Fruit fly (Drosophila melanogaster) whole organism, embryonic: ENCODE data around the gene PhKgamma.
A peak's percentile ranks its signal among the peaks of the same experiment; 100 is the strongest.

Experiments used
- Adf1 ChIP-seq: fragments of 200-800 bp; sonication (Bioruptor generic); IDR thresholded peaks from 2 replicates; pipeline ENCODE4 v1.3.6; 2022; ENCODE audit warnings: missing biosample characterization, missing genetic modification characterization
- B-H1 ChIP-seq: fragments of 200-800 bp; sonication (Bioruptor generic); IDR thresholded peaks from 3 replicates; pipeline ENCODE4 v1.3.6; 2022; ENCODE audit warnings: missing biosample characterization, missing genetic modification characterization
- CG10321 ChIP-seq: fragments of 200-800 bp; sonication (Bioruptor generic); IDR thresholded peaks from 2 replicates; pipeline ENCODE4 v1.3.6; 2022; ENCODE audit warnings: missing biosample characterization, missing genetic modification characterization
- CG10543 ChIP-seq: fragments of 200-800 bp; sonication (Bioruptor generic); optimal IDR thresholded peaks from 3 replicates; lab custom pipeline; 2017; ENCODE audit warnings: missing biosample characterization, mild to moderate bottlenecking, missing genetic modification characterization, moderate library complexity
- CG11456 ChIP-seq: fragments of 200-800 bp; sonication (Bioruptor generic); IDR thresholded peaks from 3 replicates; pipeline ENCODE4 v1.3.6; 2022; ENCODE audit warnings: missing biosample characterization, missing genetic modification characterization
- CG12155 ChIP-seq: fragments of 200-800 bp; sonication (Bioruptor generic); optimal IDR thresholded peaks from 3 replicates; lab custom pipeline; 2016; ENCODE audit warnings: missing biosample characterization, missing genetic modification characterization
- CG1602 ChIP-seq: fragments of 200-800 bp; sonication (Bioruptor generic); optimal IDR thresholded peaks from 3 replicates; lab custom pipeline; 2016; ENCODE audit warnings: missing biosample characterization, missing genetic modification characterization
- CG1647 ChIP-seq: fragments of 200-800 bp; sonication (Bioruptor generic); optimal IDR thresholded peaks from 3 replicates; lab custom pipeline; 2016; ENCODE audit warnings: missing biosample characterization, missing genetic modification characterization
- CG16813 ChIP-seq: fragments of 200-800 bp; sonication (Bioruptor generic); IDR thresholded peaks from 3 replicates; pipeline ENCODE4 v1.3.6; 2022; ENCODE audit warnings: missing biosample characterization, missing genetic modification characterization; ENCODE audit not compliant: partially characterized antibody
- CG17361 ChIP-seq: fragments of 200-800 bp; sonication (Bioruptor generic); IDR thresholded peaks from 3 replicates; pipeline ENCODE4 v1.3.6; 2022; ENCODE audit warnings: missing biosample characterization, missing genetic modification characterization
- CG17385 ChIP-seq: fragments of 200-800 bp; sonication (Bioruptor generic); optimal IDR thresholded peaks from 3 replicates; lab custom pipeline; 2018; ENCODE audit warnings: missing biosample characterization, mild to moderate bottlenecking, missing genetic modification characterization
- CG2116 ChIP-seq: fragments of 200-800 bp; sonication (Bioruptor generic); optimal IDR thresholded peaks from 3 replicates; lab custom pipeline; 2018; ENCODE audit warnings: missing biosample characterization, mild to moderate bottlenecking, missing genetic modification characterization
- CG2678 ChIP-seq: fragments of 200-800 bp; sonication (Bioruptor generic); optimal IDR thresholded peaks from 3 replicates; lab custom pipeline; 2019; ENCODE audit warnings: missing biosample characterization, mild to moderate bottlenecking, missing genetic modification characterization, moderate library complexity
- CG32767 ChIP-seq: fragments of 200-800 bp; sonication (Bioruptor generic); IDR thresholded peaks from 2 replicates; pipeline ENCODE4 v1.3.6; 2022; ENCODE audit warnings: missing biosample characterization, missing genetic modification characterization
- CG32772 ChIP-seq: fragments of 200-800 bp; sonication (Bioruptor generic); IDR thresholded peaks from 2 replicates; pipeline ENCODE4 v1.3.6; 2022; ENCODE audit warnings: missing biosample characterization, missing genetic modification characterization
- CG33557 ChIP-seq: fragments of 200-800 bp; sonication (Bioruptor generic); optimal IDR thresholded peaks from 2 replicates; lab custom pipeline; 2019; ENCODE audit warnings: missing biosample characterization, mild to moderate bottlenecking, missing genetic modification characterization, moderate library complexity
- CG34422 ChIP-seq: fragments of 200-800 bp; sonication (Bioruptor generic); IDR thresholded peaks from 3 replicates; pipeline ENCODE4 v1.3.6; 2022; ENCODE audit warnings: missing biosample characterization, missing genetic modification characterization
- CG4730 ChIP-seq: fragments of 200-800 bp; sonication (Bioruptor generic); IDR thresholded peaks from 2 replicates; pipeline ENCODE4 v1.3.6; 2022; ENCODE audit warnings: missing biosample characterization, missing genetic modification characterization
- CG6813 ChIP-seq: fragments of 200-800 bp; sonication (Bioruptor generic); optimal IDR thresholded peaks from 2 replicates; lab custom pipeline; 2017; ENCODE audit warnings: missing biosample characterization, missing genetic modification characterization, mild to moderate bottlenecking, moderate library complexity, missing genetic modification reagents
- CG7928 ChIP-seq: fragments of 200-800 bp; sonication (Bioruptor generic); optimal IDR thresholded peaks from 2 replicates; lab custom pipeline; 2017; ENCODE audit warnings: missing biosample characterization, mild to moderate bottlenecking, missing genetic modification characterization
- CG9876 ChIP-seq: fragments of 200-800 bp; sonication (Bioruptor generic); optimal IDR thresholded peaks from 2 replicates; lab custom pipeline; 2016; ENCODE audit warnings: missing biosample characterization, missing genetic modification characterization
- Chrac-16 ChIP-seq: fragments of 200-800 bp; sonication (Bioruptor generic); optimal IDR thresholded peaks from 3 replicates; lab custom pipeline; 2016; ENCODE audit warnings: missing biosample characterization, missing genetic modification characterization
- CrebB ChIP-seq: fragments of 200-800 bp; sonication (Bioruptor generic); optimal IDR thresholded peaks from 3 replicates; lab custom pipeline; 2018; ENCODE audit warnings: missing biosample characterization, mild to moderate bottlenecking, missing genetic modification characterization
- Drgx ChIP-seq: fragments of 200-800 bp; sonication (Bioruptor generic); IDR thresholded peaks from 2 replicates; pipeline ENCODE4 v1.3.6; 2022; ENCODE audit warnings: missing biosample characterization, missing genetic modification characterization
- Eip74EF ChIP-seq, 2 experiments: fragments of 200-800 bp in 1 of 2; fragments of >200 bp in 1 of 2; sonication (Bioruptor generic) in 1 of 2; optimal IDR thresholded peaks; 2 replicates each; lab custom pipeline; 2017 to 2019; ENCODE audit warnings: missing biosample characterization in 2 of 2, missing genetic modification characterization in 2 of 2, mild to moderate bottlenecking in 1 of 2, moderate library complexity in 1 of 2
- Hr39 ChIP-seq: fragments of >200 bp; optimal IDR thresholded peaks from 2 replicates; lab custom pipeline; 2017
- Hr78 ChIP-seq, 2 experiments: fragments of 200-800 bp in 1 of 2; fragments of >200 bp in 1 of 2; sonication (Bioruptor generic) in 1 of 2; optimal IDR thresholded peaks; 2 replicates each; lab custom pipeline; 2017 to 2019; ENCODE audit warnings: missing biosample characterization in 2 of 2, missing genetic modification characterization in 2 of 2, mild to moderate bottlenecking in 1 of 2, moderate library complexity in 1 of 2
- MBD-R2 ChIP-seq: fragments of 200-800 bp; sonication (Bioruptor generic); IDR thresholded peaks from 2 replicates; pipeline ENCODE4 v1.3.6; 2022; ENCODE audit warnings: missing biosample characterization, missing genetic modification characterization
- Oaz ChIP-seq: fragments of 200-800 bp; sonication (Bioruptor generic); IDR thresholded peaks from 2 replicates; pipeline ENCODE4 v1.3.6; 2022; ENCODE audit warnings: missing biosample characterization, missing genetic modification characterization
- Oli ChIP-seq: fragments of 200-800 bp; sonication (Bioruptor generic); optimal IDR thresholded peaks from 2 replicates; lab custom pipeline; 2018; ENCODE audit warnings: missing biosample characterization, mild to moderate bottlenecking, missing genetic modification characterization, moderate library complexity
- Pdp1 ChIP-seq, 2 experiments: fragments of 200-800 bp; sonication (Bioruptor generic); optimal IDR thresholded peaks; 3 replicates each; lab custom pipeline; 2016; ENCODE audit warnings: missing biosample characterization in 2 of 2, missing genetic modification characterization in 2 of 2, mild to moderate bottlenecking in 1 of 2, moderate library complexity in 1 of 2
- Trl ChIP-seq, 3 experiments: fragments of >200 bp in 2 of 3; fragments of 200-800 bp in 1 of 3; sonication (Bioruptor generic) in 1 of 3; optimal IDR thresholded peaks; 2 replicates in 1 of 3; 3 replicates in 2 of 3; lab custom pipeline; 2016 to 2017; ENCODE audit warnings: missing biosample characterization in 1 of 3, missing genetic modification characterization in 1 of 3
- chm ChIP-seq: fragments of 200-800 bp; sonication (Bioruptor generic); IDR thresholded peaks from 2 replicates; pipeline ENCODE4 v1.3.6; 2022; ENCODE audit warnings: missing biosample characterization, missing genetic modification characterization
- exex ChIP-seq: fragments of 200-800 bp; sonication (Bioruptor generic); optimal IDR thresholded peaks from 4 replicates; lab custom pipeline; 2018; ENCODE audit warnings: missing biosample characterization, mild to moderate bottlenecking, missing genetic modification characterization, moderate library complexity
- gcm ChIP-seq: fragments of 200-800 bp; sonication (Bioruptor generic); optimal IDR thresholded peaks from 2 replicates; lab custom pipeline; 2019; ENCODE audit warnings: missing biosample characterization, mild to moderate bottlenecking, missing genetic modification characterization, moderate library complexity
- jing ChIP-seq: fragments of 200-800 bp; sonication (Bioruptor generic); optimal IDR thresholded peaks from 2 replicates; lab custom pipeline; 2018; ENCODE audit warnings: missing biosample characterization, mild to moderate bottlenecking, missing genetic modification characterization
- kah ChIP-seq: fragments of 200-800 bp; sonication (Bioruptor generic); optimal IDR thresholded peaks from 2 replicates; lab custom pipeline; 2018; ENCODE audit warnings: missing biosample characterization, mild to moderate bottlenecking, missing genetic modification characterization
- lbe ChIP-seq: fragments of 200-800 bp; sonication (Bioruptor generic); optimal IDR thresholded peaks from 2 replicates; lab custom pipeline; 2016; ENCODE audit warnings: missing biosample characterization, mild to moderate bottlenecking, missing genetic modification characterization
- lilli ChIP-seq: fragments of 200-800 bp; sonication (Bioruptor generic); optimal IDR thresholded peaks from 3 replicates; lab custom pipeline; 2016; ENCODE audit warnings: missing biosample characterization, missing genetic modification characterization
- mirr ChIP-seq: fragments of 200-800 bp; sonication (Bioruptor generic); optimal IDR thresholded peaks from 3 replicates; lab custom pipeline; 2018; ENCODE audit warnings: missing biosample characterization, mild to moderate bottlenecking, missing genetic modification characterization
- nom ChIP-seq: fragments of 200-800 bp; sonication (Bioruptor generic); optimal IDR thresholded peaks from 2 replicates; lab custom pipeline; 2017; ENCODE audit warnings: missing biosample characterization, missing genetic modification characterization, mild to moderate bottlenecking, moderate library complexity, missing genetic modification reagents
- psq ChIP-seq: fragments of 200-800 bp; sonication (Bioruptor generic); optimal IDR thresholded peaks from 2 replicates; lab custom pipeline; 2017; ENCODE audit warnings: missing biosample characterization, missing genetic modification characterization
- row ChIP-seq: fragments of 200-800 bp; sonication (Bioruptor generic); IDR thresholded peaks from 3 replicates; pipeline ENCODE4 v1.3.6; 2022; ENCODE audit warnings: missing biosample characterization, missing genetic modification characterization
- sd ChIP-seq: fragments of 200-800 bp; sonication (Bioruptor generic); optimal IDR thresholded peaks from 3 replicates; lab custom pipeline; 2018; ENCODE audit warnings: missing biosample characterization, mild to moderate bottlenecking, missing genetic modification characterization, moderate library complexity
- slou ChIP-seq: fragments of 200-800 bp; sonication (Bioruptor generic); optimal IDR thresholded peaks from 3 replicates; lab custom pipeline; 2016; ENCODE audit warnings: missing biosample characterization, missing genetic modification characterization
- vfl ChIP-seq: fragments of 200-800 bp; sonication (Bioruptor generic); optimal IDR thresholded peaks from 2 replicates; lab custom pipeline; 2016; ENCODE audit warnings: missing biosample characterization, missing genetic modification characterization
- vvl ChIP-seq: fragments of 200-800 bp; sonication (Bioruptor generic); IDR thresholded peaks from 2 replicates; pipeline ENCODE4 v1.3.6; 2022; ENCODE audit warnings: missing biosample characterization, missing genetic modification characterization
- yki ChIP-seq: fragments of >200 bp; optimal IDR thresholded peaks from 3 replicates; lab custom pipeline; 2018
- zf30C ChIP-seq: fragments of 200-800 bp; sonication (Bioruptor generic); optimal IDR thresholded peaks from 3 replicates; lab custom pipeline; 2018; ENCODE audit warnings: missing biosample characterization, mild to moderate bottlenecking, missing genetic modification characterization

PhKgamma gene

dm6 chrX:11713808-11714528 lies 19.0 kb downstream of the PhKgamma start (continued):
- no peak for TF ChIP-seq jing
- peak; percentile 2 for TF ChIP-seq CG2116
- TF ChIP-seq psq (GFP tag; lab: Kevin White, UChicago): peak; percentile 83
- TF ChIP-seq CG17385: peak; percentile 44
- peak; percentile 3 for TF ChIP-seq zf30C (GFP tag; lab: Kevin White, UChicago)
- TF ChIP-seq Eip74EF (GFP tag; optimal IDR thresholded peaks at IDR 0.05; lab: Kevin White, UChicago): peak in 1 of 2 experiments; percentile 57
- TF ChIP-seq CG10543 (GFP tag; lab: Kevin White, UChicago): peak; percentile 61
- TF ChIP-seq CG34422 (GFP tag; lab: Robert Waterston, UW): peak; percentile 16; the same call in 1 of the 3 replicates
- TF ChIP-seq CG32767 (GFP tag; lab: Robert Waterston, UW): no peak
- peak in 1 of 2 experiments; percentile 82 for TF ChIP-seq Pdp1 (GFP tag; optimal IDR thresholded peaks at IDR 0.05; lab: Kevin White, UChicago)
- TF ChIP-seq mirr (GFP tag; lab: Kevin White, UChicago): peak; percentile 66
- peak; percentile 33 for TF ChIP-seq lbe (GFP tag; lab: Kevin White, UChicago)
- TF ChIP-seq row (GFP tag; lab: Robert Waterston, UW): 0 out of 3 replicates have a peak, but pooled peaks have one; percentile 7
- no peak for TF ChIP-seq CG11456 (GFP tag; lab: Robert Waterston, UW)
- TF ChIP-seq CG7928 (GFP tag; lab: Kevin White, UChicago): no peak
- TF ChIP-seq exex (tag; lab: Kevin White, UChicago): peak; percentile 84
- TF ChIP-seq Trl (optimal IDR thresholded peaks at IDR 0.05; lab: Kevin White, UChicago): peak; percentile 82 to 94
- no peak for TF ChIP-seq Trl (GFP tag; optimal IDR thresholded peaks at IDR 0.05; lab: Kevin White, UChicago)
- peak; percentile 13; the same call in 1 of the 2 replicates for TF ChIP-seq chm (GFP tag; lab: Robert Waterston, UW)
- TF ChIP-seq CG17361 (GFP tag; lab: Robert Waterston, UW): no peak
- TF ChIP-seq CG10321 (GFP tag; lab: Robert Waterston, UW): no peak
- TF ChIP-seq CG12155: peak; percentile 81
- no peak for TF ChIP-seq CG1602 (GFP tag; lab: Kevin White, UChicago)
- no peak for TF ChIP-seq kah (GFP tag; lab: Kevin White, UChicago)
- no peak for TF ChIP-seq vfl (GFP tag; lab: Kevin White, UChicago)
- no peak for TF ChIP-seq Oli
- TF ChIP-seq yki (lab: Kevin White, UChicago): peak; percentile 68
- no peak for TF ChIP-seq Oaz (GFP tag; lab: Robert Waterston, UW)
- TF ChIP-seq Hr39: no peak
- peak; percentile 64 for TF ChIP-seq vvl (GFP tag; lab: Robert Waterston, UW)
- peak; percentile 0 for TF ChIP-seq sd (tag; lab: Kevin White, UChicago)
- TF ChIP-seq CG1647 (GFP tag; lab: Kevin White, UChicago): no peak
- TF ChIP-seq Drgx: 0 out of 2 replicates have a peak, but pooled peaks have one; percentile 17
- TF ChIP-seq MBD-R2: peak; percentile 10; the same call in 1 of the 2 replicates
- TF ChIP-seq Hr78 (GFP tag; optimal IDR thresholded peaks at IDR 0.05; lab: Kevin White, UChicago): no peak
- TF ChIP-seq CrebB: no peak
- peak; percentile 37 for TF ChIP-seq CG2678 (tag; lab: Kevin White, UChicago)
- no peak for TF ChIP-seq CG4730 (GFP tag; lab: Robert Waterston, UW)
- TF ChIP-seq gcm (GFP tag; lab: Kevin White, UChicago): no peak
- TF ChIP-seq nom (GFP tag; lab: Kevin White, UChicago): peak; percentile 65
- no peak for TF ChIP-seq slou (GFP tag; lab: Kevin White, UChicago)
- TF ChIP-seq Chrac-16 (GFP tag; lab: Kevin White, UChicago): no peak
- no peak for TF ChIP-seq CG6813
- TF ChIP-seq CG32772 (GFP tag; lab: Robert Waterston, UW): no peak
- TF ChIP-seq B-H1: no peak
- no peak for TF ChIP-seq CG9876 (GFP tag; lab: Kevin White, UChicago)
- no peak for TF ChIP-seq lilli
- TF ChIP-seq Adf1 (GFP tag; lab: Robert Waterston, UW): peak; percentile 4; the same call in 1 of the 2 replicates
- TF ChIP-seq CG16813: no peak
- TF ChIP-seq CG33557: no peak
